Worm (Caenorhabditis elegans): ENCODE results near the gene R10D12.10.

DNA sequence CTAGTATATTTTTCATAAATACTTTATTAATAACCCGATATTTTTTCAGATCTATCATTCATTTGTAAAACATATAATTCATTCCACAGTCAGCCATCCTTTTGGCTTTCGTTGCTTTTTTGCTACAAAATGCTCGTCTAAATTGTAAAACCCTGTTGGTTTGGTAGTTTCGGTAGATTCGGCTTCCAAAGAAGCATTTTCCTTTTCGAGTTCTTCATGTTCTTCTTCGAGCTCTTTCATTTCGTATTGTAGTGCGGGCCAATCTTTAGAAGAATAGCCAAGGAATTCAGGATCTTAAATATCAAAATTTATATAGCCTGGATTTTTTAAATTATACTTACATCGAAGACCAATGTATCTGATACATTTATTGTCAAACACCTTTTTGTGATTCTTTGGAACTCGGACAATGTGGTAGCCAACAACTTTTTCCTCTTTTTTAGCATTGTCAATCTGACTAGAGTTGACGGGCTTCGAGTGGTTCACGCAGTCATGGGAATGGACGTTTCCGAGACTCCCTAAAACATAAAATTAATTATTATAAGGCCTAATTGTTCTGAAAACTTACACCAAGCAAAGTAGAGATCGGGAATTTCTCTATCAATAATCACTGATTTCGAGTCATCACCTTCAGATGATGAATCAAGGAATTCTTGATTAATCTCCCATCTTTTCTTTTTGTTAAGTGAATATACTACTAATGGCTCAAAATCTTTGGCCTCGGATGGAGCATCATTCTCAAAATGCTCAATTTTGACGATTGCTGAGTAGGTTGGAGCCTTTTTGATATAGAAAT, 49.8 kb downstream of the R10D12.10 start:
- TF ChIP-seq nhr-237 (tag; optimal IDR thresholded peaks at IDR 0.05) = no peak
- TF ChIP-seq ceh-39 (tag; optimal IDR thresholded peaks at IDR 0.05) = no peak
- no peak for TF ChIP-seq nhr-12 (tag; optimal IDR thresholded peaks at IDR 0.05)
- no peak for TF ChIP-seq unc-62 (GFP tag; optimal IDR thresholded peaks at IDR 0.05)
- no peak for TF ChIP-seq ceh-43 (GFP tag; optimal IDR thresholded peaks at IDR 0.05)
- no peak for TF ChIP-seq unc-39 (tag; optimal IDR thresholded peaks at IDR 0.05)
- no peak for TF ChIP-seq elt-3 (tag; optimal IDR thresholded peaks at IDR 0.05)
- no peak for TF ChIP-seq snpc-4 (tag; optimal IDR thresholded peaks at IDR 0.05)
- TF ChIP-seq lsy-2 (tag; optimal IDR thresholded peaks at IDR 0.05) = no peak
- TF ChIP-seq ham-2 (GFP tag; optimal IDR thresholded peaks at IDR 0.05) = no peak
- no peak for TF ChIP-seq tbx-8 (GFP tag; optimal IDR thresholded peaks at IDR 0.05)
- TF ChIP-seq ces-1 (GFP tag; optimal IDR thresholded peaks at IDR 0.05) = no peak
- no peak for TF ChIP-seq sptf-1 (tag; optimal IDR thresholded peaks at IDR 0.05)
- no peak for TF ChIP-seq M03D4.4 (tag; optimal IDR thresholded peaks at IDR 0.05)
